Worm (Caenorhabditis elegans): Measurements from ENCODE around the gene AH9.3.

DNA sequence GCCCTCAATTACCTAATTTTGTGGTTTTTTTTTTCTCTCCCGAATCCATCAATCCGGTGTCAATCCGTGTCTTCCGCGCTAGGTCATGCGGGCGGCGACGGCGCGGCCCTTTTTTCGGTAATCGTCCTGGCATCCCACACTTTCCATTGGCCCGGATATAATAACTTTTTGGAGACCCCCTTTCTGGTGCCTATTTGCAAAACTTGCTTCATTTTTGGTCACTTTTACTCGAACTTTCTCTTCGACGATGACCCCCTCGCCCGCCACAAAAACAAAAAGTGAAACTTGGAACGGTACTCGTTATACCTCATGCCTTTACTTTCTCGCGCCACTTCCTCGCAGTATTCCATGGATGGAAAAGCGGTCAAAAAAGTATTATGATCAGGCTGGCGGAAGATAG lies 46.4 kb downstream of the AH9.3 start:
- TF ChIP-seq ceh-6 (GFP tag; optimal IDR thresholded peaks at IDR 0.05) (no peak), unc-3 (GFP tag; conservative IDR thresholded peaks at IDR 0.05) (no peak), unc-3 (tag; optimal IDR thresholded peaks at IDR 0.05) (no peak), ama-1 (optimal IDR thresholded peaks at IDR 0.05) (no peak)

All from whole organism, late embryonic.